Worm (Caenorhabditis elegans) whole organism, young adult: Measurements from ENCODE around the gene Y59H11AM.4.

Experiments
- D2030.7 ChIP-seq: fragments of 200-800 bp; sonication (Bioruptor generic); IDR thresholded peaks from 2 replicates; pipeline ENCODE4 v1.3.6; 2022; ENCODE audit warnings: missing genetic modification reagents, missing genetic modification characterization, missing compliant biosample characterization
- F10E7.11 ChIP-seq: sonication (generic microtip); optimal IDR thresholded peaks from 2 replicates; lab custom pipeline; 2017; ENCODE audit warnings: mild to moderate bottlenecking, missing genetic modification characterization, moderate library complexity, missing compliant biosample characterization
- F57A8.1 ChIP-seq: fragments of 200-800 bp; sonication (Bioruptor generic); optimal IDR thresholded peaks from 2 replicates; lab custom pipeline; 2018; ENCODE audit warnings: mild to moderate bottlenecking, missing genetic modification characterization, moderate library complexity, missing compliant biosample characterization
- F57C9.4 ChIP-seq: sonication (generic microtip); optimal IDR thresholded peaks from 2 replicates; lab custom pipeline; 2017; ENCODE audit warnings: mild to moderate bottlenecking, missing genetic modification characterization, missing compliant biosample characterization
- K11D2.4 ChIP-seq: fragments of 200-800 bp; sonication (Bioruptor generic); IDR thresholded peaks from 2 replicates; pipeline ENCODE4 v1.3.6; 2022; ENCODE audit warnings: missing genetic modification reagents, missing genetic modification characterization, missing compliant biosample characterization
- T07F8.4 ChIP-seq: sonication (generic microtip); optimal IDR thresholded peaks from 2 replicates; lab custom pipeline; 2016; ENCODE audit warnings: mild to moderate bottlenecking, missing genetic modification characterization, moderate library complexity, missing compliant biosample characterization
- T26A5.8 ChIP-seq: sonication (generic microtip); optimal IDR thresholded peaks from 2 replicates; lab custom pipeline; 2016; ENCODE audit warnings: missing genetic modification characterization, missing compliant biosample characterization
- Y53G8AR.9 ChIP-seq: fragments of 200-800 bp; sonication (Bioruptor generic); conservative IDR thresholded peaks from 2 replicates; pipeline ENCODE4 v1.3.6; 2022; ENCODE audit warnings: missing genetic modification reagents, missing genetic modification characterization, missing compliant biosample characterization
- Y67H2A.10 ChIP-seq: fragments of 200-800 bp; sonication (Bioruptor generic); conservative IDR thresholded peaks from 2 replicates; pipeline ENCODE4 v1.3.6; 2022; ENCODE audit warnings: missing genetic modification reagents, missing genetic modification characterization, missing compliant biosample characterization
- akir-1 ChIP-seq: fragments of 200-800 bp; sonication (Bioruptor generic); optimal IDR thresholded peaks from 2 replicates; lab custom pipeline; 2018; ENCODE audit warnings: mild to moderate bottlenecking, missing genetic modification characterization, moderate library complexity, missing compliant biosample characterization
- athp-1 ChIP-seq: sonication (generic microtip); optimal IDR thresholded peaks from 2 replicates; lab custom pipeline; 2017; ENCODE audit warnings: mild to moderate bottlenecking, missing genetic modification characterization, missing compliant biosample characterization
- attf-3 ChIP-seq: fragments of 200-800 bp; sonication (Bioruptor generic); conservative IDR thresholded peaks from 2 replicates; pipeline ENCODE4 v1.3.6; 2022; ENCODE audit warnings: missing genetic modification reagents, missing genetic modification characterization, missing compliant biosample characterization
- bed-1 ChIP-seq: fragments of 200-800 bp; sonication (Bioruptor generic); IDR thresholded peaks from 2 replicates; pipeline ENCODE4 v1.3.6; 2022; ENCODE audit warnings: missing genetic modification reagents, missing genetic modification characterization, missing compliant biosample characterization
- bed-2 ChIP-seq: fragments of 200-800 bp; sonication (Bioruptor generic); IDR thresholded peaks from 2 replicates; pipeline ENCODE4 v1.3.6; 2022; ENCODE audit warnings: missing genetic modification reagents, missing genetic modification characterization, missing compliant biosample characterization
- cebp-2 ChIP-seq: fragments of 200-800 bp; sonication (Bioruptor generic); IDR thresholded peaks from 2 replicates; pipeline ENCODE4 v1.3.6; 2022; ENCODE audit warnings: missing genetic modification characterization, missing compliant biosample characterization
- ceh-79 ChIP-seq: sonication (generic microtip); optimal IDR thresholded peaks from 2 replicates; lab custom pipeline; 2017; ENCODE audit warnings: mild to moderate bottlenecking, missing genetic modification characterization, missing compliant biosample characterization
- dox-1 ChIP-seq: fragments of 200-800 bp; sonication (Bioruptor generic); IDR thresholded peaks from 2 replicates; pipeline ENCODE4 v1.3.6; 2022; ENCODE audit warnings: missing genetic modification reagents, missing genetic modification characterization, missing compliant biosample characterization
- egl-18 ChIP-seq: fragments of 200-800 bp; sonication (Bioruptor generic); IDR thresholded peaks from 2 replicates; pipeline ENCODE4 v1.3.6; 2022; ENCODE audit warnings: missing genetic modification reagents, missing genetic modification characterization, missing compliant biosample characterization
- ets-4 ChIP-seq: fragments of 200-800 bp; sonication (Bioruptor generic); optimal IDR thresholded peaks from 2 replicates; lab custom pipeline; 2018; ENCODE audit warnings: mild to moderate bottlenecking, missing genetic modification characterization, missing compliant biosample characterization
- fkh-3 ChIP-seq: sonication (generic microtip); optimal IDR thresholded peaks from 2 replicates; lab custom pipeline; 2016; ENCODE audit warnings: mild to moderate bottlenecking, missing genetic modification characterization, missing compliant biosample characterization
- gei-17 ChIP-seq: fragments of 200-800 bp; sonication (Bioruptor generic); optimal IDR thresholded peaks from 2 replicates; lab custom pipeline; 2018; ENCODE audit warnings: mild to moderate bottlenecking, missing genetic modification characterization, missing compliant biosample characterization
- him-1 ChIP-seq: sonication (generic microtip); optimal IDR thresholded peaks from 2 replicates; lab custom pipeline; 2016; ENCODE audit warnings: missing genotype, missing genetic modification reagents, missing genetic modification characterization, missing compliant biosample characterization
- hlh-26 ChIP-seq: fragments of 200-800 bp; sonication (Bioruptor generic); conservative IDR thresholded peaks from 2 replicates; pipeline ENCODE4 v1.3.6; 2022; ENCODE audit warnings: missing genetic modification reagents, missing genetic modification characterization, missing compliant biosample characterization
- hmg-1.2 ChIP-seq: fragments of 200-800 bp; sonication (Bioruptor generic); IDR thresholded peaks from 2 replicates; pipeline ENCODE4 v1.3.6; 2022; ENCODE audit warnings: missing genetic modification reagents, missing genetic modification characterization, missing compliant biosample characterization
- lin-40 ChIP-seq: sonication (generic microtip); optimal IDR thresholded peaks from 2 replicates; lab custom pipeline; 2016; ENCODE audit warnings: missing genetic modification characterization, mild to moderate bottlenecking, missing compliant biosample characterization, missing genotype, missing genetic modification reagents
- lsl-1 ChIP-seq: fragments of 200-800 bp; sonication (Bioruptor generic); optimal IDR thresholded peaks from 2 replicates; lab custom pipeline; 2018; ENCODE audit warnings: mild to moderate bottlenecking, missing genetic modification characterization, moderate library complexity, missing compliant biosample characterization
- lsy-27 ChIP-seq: sonication (generic microtip); optimal IDR thresholded peaks from 2 replicates; lab custom pipeline; 2017; ENCODE audit warnings: missing genetic modification characterization, mild to moderate bottlenecking, missing compliant biosample characterization, antibody characterized with exemption, missing genotype, borderline replicate concordance; ENCODE audit not compliant: insufficient read depth
- madf-10 ChIP-seq: sonication (generic microtip); optimal IDR thresholded peaks from 2 replicates; lab custom pipeline; 2016; ENCODE audit warnings: mild to moderate bottlenecking, missing genetic modification characterization, missing compliant biosample characterization
- madf-3 ChIP-seq: fragments of 200-800 bp; sonication (Bioruptor generic); IDR thresholded peaks from 2 replicates; pipeline ENCODE4 v1.3.6; 2022; ENCODE audit warnings: missing genetic modification reagents, missing genetic modification characterization, missing compliant biosample characterization
- madf-6 ChIP-seq: fragments of 200-800 bp; sonication (Bioruptor generic); IDR thresholded peaks from 2 replicates; pipeline ENCODE4 v1.3.6; 2022; ENCODE audit warnings: missing genetic modification reagents, missing genetic modification characterization, missing compliant biosample characterization
- mel-28 ChIP-seq: sonication (generic microtip); optimal IDR thresholded peaks from 2 replicates; lab custom pipeline; 2016; ENCODE audit warnings: borderline replicate concordance, mild to moderate bottlenecking, missing genetic modification characterization, missing compliant biosample characterization
- mes-4 ChIP-seq: sonication (generic microtip); optimal IDR thresholded peaks from 2 replicates; lab custom pipeline; 2016; ENCODE audit warnings: missing genotype, missing genetic modification characterization, missing compliant biosample characterization
- nfya-1 ChIP-seq: sonication (generic microtip); optimal IDR thresholded peaks from 2 replicates; lab custom pipeline; 2017; ENCODE audit warnings: antibody characterized with exemption, missing compliant biosample characterization, missing genetic modification characterization, borderline replicate concordance; ENCODE audit not compliant: insufficient read depth
- nhr-179 ChIP-seq: sonication (generic microtip); optimal IDR thresholded peaks from 2 replicates; lab custom pipeline; 2016; ENCODE audit warnings: mild to moderate bottlenecking, missing genetic modification characterization, missing compliant biosample characterization
- nhr-27 ChIP-seq: fragments of 200-800 bp; sonication (Bioruptor generic); optimal IDR thresholded peaks from 2 replicates; lab custom pipeline; 2018; ENCODE audit warnings: mild to moderate bottlenecking, missing genetic modification characterization, moderate library complexity, missing compliant biosample characterization
- nhr-90 ChIP-seq: sonication (generic microtip); optimal IDR thresholded peaks from 2 replicates; lab custom pipeline; 2016; ENCODE audit warnings: missing genotype, mild to moderate bottlenecking, missing genetic modification characterization, missing compliant biosample characterization
- repo-1 ChIP-seq: sonication (generic microtip); optimal IDR thresholded peaks from 2 replicates; lab custom pipeline; 2017; ENCODE audit warnings: mild to moderate bottlenecking, missing genetic modification characterization, missing compliant biosample characterization
- snpc-1.1 ChIP-seq: sonication (generic microtip); optimal IDR thresholded peaks from 2 replicates; lab custom pipeline; 2017; ENCODE audit warnings: missing genetic modification characterization, mild to moderate bottlenecking, missing compliant biosample characterization, antibody characterized with exemption, moderate library complexity, missing genotype, missing genetic modification reagents; ENCODE audit not compliant: insufficient read depth
- snpc-1.3 ChIP-seq: sonication (generic microtip); optimal IDR thresholded peaks from 2 replicates; lab custom pipeline; 2017; ENCODE audit warnings: missing genetic modification characterization, mild to moderate bottlenecking, missing compliant biosample characterization, antibody characterized with exemption, moderate library complexity, missing genotype, missing genetic modification reagents; ENCODE audit not compliant: insufficient read depth
- somi-1 ChIP-seq: fragments of 200-800 bp; sonication (Bioruptor generic); optimal IDR thresholded peaks from 2 replicates; lab custom pipeline; 2018; ENCODE audit warnings: mild to moderate bottlenecking, missing genetic modification characterization, missing compliant biosample characterization
- tbx-9 ChIP-seq: sonication (generic microtip); optimal IDR thresholded peaks from 2 replicates; lab custom pipeline; 2016; ENCODE audit warnings: borderline replicate concordance, missing genetic modification characterization, inconsistent platforms, missing compliant biosample characterization
- unc-130 ChIP-seq: sonication (generic microtip); optimal IDR thresholded peaks from 2 replicates; lab custom pipeline; 2016; ENCODE audit warnings: missing genetic modification reagents, missing genetic modification characterization, missing compliant biosample characterization
- zim-3 ChIP-seq: sonication (generic microtip); optimal IDR thresholded peaks from 2 replicates; lab custom pipeline; 2017; ENCODE audit warnings: mild to moderate bottlenecking, missing genetic modification characterization, moderate library complexity, missing compliant biosample characterization
- ztf-25 ChIP-seq: fragments of 200-800 bp; sonication (Bioruptor generic); IDR thresholded peaks from 2 replicates; pipeline ENCODE4 v1.3.6; 2022; ENCODE audit warnings: missing genetic modification reagents, missing genetic modification characterization, missing compliant biosample characterization
- ztf-3 ChIP-seq: fragments of 200-800 bp; sonication (Bioruptor generic); optimal IDR thresholded peaks from 2 replicates; lab custom pipeline; 2018; ENCODE audit warnings: mild to moderate bottlenecking, missing genetic modification characterization, missing compliant biosample characterization
- ztf-6 ChIP-seq: fragments of 200-800 bp; sonication (Bioruptor generic); IDR thresholded peaks from 2 replicates; pipeline ENCODE4 v1.3.6; 2022; ENCODE audit warnings: missing genetic modification reagents, missing genetic modification characterization, missing compliant biosample characterization

Y59H11AM.4 gene

ce11 chrIV:8530042-8531027 lies 39.8 kb downstream of the Y59H11AM.4 start:
- TF ChIP-seq K11D2.4 (GFP tag; lab: Robert Waterston, UW) (no peak), ceh-79 (tag; lab: Kevin White, UChicago) (no peak), ets-4 (GFP tag; lab: Kevin White, UChicago) (peak; percentile 72), mel-28 (tag; lab: Kevin White, UChicago) (no peak), madf-6 (no peak), egl-18 (GFP tag; lab: Robert Waterston, UW) (no peak), tbx-9 (tag; lab: Kevin White, UChicago) (no peak), madf-10 (tag; lab: Kevin White, UChicago) (peak; percentile 73), nhr-27 (tag; lab: Kevin White, UChicago) (no peak), dox-1 (peak; percentile 66), bed-2 (GFP tag; lab: Robert Waterston, UW) (no peak), Y53G8AR.9 (GFP tag; lab: Robert Waterston, UW) (no peak), F10E7.11 (no peak), nhr-90 (tag; lab: Kevin White, UChicago) (peak; percentile 4), lin-40 (tag; lab: Kevin White, UChicago) (peak; percentile 87), attf-3 (GFP tag; lab: Robert Waterston, UW) (no peak), athp-1 (tag; lab: Kevin White, UChicago) (no peak), fkh-3 (tag; lab: Kevin White, UChicago) (no peak), zim-3 (no peak), mes-4 (tag; lab: Kevin White, UChicago) (no peak), cebp-2 (no peak), madf-3 (GFP tag; lab: Robert Waterston, UW) (no peak), unc-130 (no peak), T07F8.4 (tag; lab: Kevin White, UChicago) (no peak), akir-1 (GFP tag; lab: Kevin White, UChicago) (no peak), him-1 (tag; lab: Kevin White, UChicago) (no peak), snpc-1.1 (no peak), D2030.7 (GFP tag; lab: Robert Waterston, UW) (no peak), Y67H2A.10 (no peak), ztf-25 (GFP tag; lab: Robert Waterston, UW) (no peak), hlh-26 (no peak), nfya-1 (no peak), ztf-6 (GFP tag; lab: Robert Waterston, UW) (no peak), ztf-3 (no peak), bed-1 (GFP tag; lab: Robert Waterston, UW) (no peak), hmg-1.2 (GFP tag; lab: Robert Waterston, UW) (peak; percentile 62), F57C9.4 (no peak), lsl-1 (GFP tag; lab: Kevin White, UChicago) (no peak), T26A5.8 (tag; lab: Kevin White, UChicago) (no peak), gei-17 (GFP tag; lab: Kevin White, UChicago) (no peak), F57A8.1 (GFP tag; lab: Kevin White, UChicago) (no peak), nhr-179 (tag; lab: Kevin White, UChicago) (no peak), repo-1 (tag; lab: Kevin White, UChicago) (no peak), snpc-1.3 (tag; lab: Kevin White, UChicago) (no peak), lsy-27 (tag; lab: Kevin White, UChicago) (no peak), somi-1 (GFP tag; lab: Kevin White, UChicago) (peak; percentile 86)
